Fruit fly (Drosophila melanogaster) whole organism, adult: Measurements from ENCODE around the gene CG31365.

Source experiments
- CG11617 ChIP-seq: fragments of 200-800 bp; sonication (Bioruptor generic); optimal IDR thresholded peaks from 2 replicates; lab custom pipeline; 2017; ENCODE audit warnings: mild to moderate bottlenecking, missing biosample characterization, missing genetic modification reagents, missing genetic modification characterization
- CG12768 ChIP-seq: fragments of 200-800 bp; sonication (Bioruptor generic); optimal IDR thresholded peaks from 2 replicates; lab custom pipeline; 2017; ENCODE audit warnings: missing biosample characterization, missing genetic modification characterization, mild to moderate bottlenecking, moderate library complexity, missing genetic modification reagents
- CG14711 ChIP-seq: fragments of 200-800 bp; sonication (Bioruptor generic); optimal IDR thresholded peaks from 2 replicates; lab custom pipeline; 2018; ENCODE audit warnings: missing biosample characterization, mild to moderate bottlenecking, missing genetic modification characterization, moderate library complexity
- CG33017 ChIP-seq: fragments of 200-800 bp; sonication (Bioruptor generic); optimal IDR thresholded peaks from 2 replicates; lab custom pipeline; 2018; ENCODE audit warnings: missing biosample characterization, mild to moderate bottlenecking, missing genetic modification characterization, moderate library complexity
- CG5204 ChIP-seq: fragments of 200-800 bp; sonication (Bioruptor generic); optimal IDR thresholded peaks from 2 replicates; lab custom pipeline; 2016; ENCODE audit warnings: missing biosample characterization, missing genetic modification characterization
- CG7045 ChIP-seq: fragments of 200-800 bp; sonication (Bioruptor generic); optimal IDR thresholded peaks from 2 replicates; lab custom pipeline; 2017; ENCODE audit warnings: missing biosample characterization, mild to moderate bottlenecking, missing genetic modification characterization
- CG7101 ChIP-seq: fragments of 200-800 bp; sonication (Bioruptor generic); optimal IDR thresholded peaks from 2 replicates; lab custom pipeline; 2018; ENCODE audit warnings: missing biosample characterization, mild to moderate bottlenecking, missing genetic modification characterization, moderate library complexity
- Clk ChIP-seq: fragments of 200-800 bp; sonication (Bioruptor generic); optimal IDR thresholded peaks from 2 replicates; lab custom pipeline; 2017; ENCODE audit warnings: missing biosample characterization, missing genetic modification characterization
- Crg-1 ChIP-seq: fragments of 200-800 bp; sonication (Bioruptor generic); optimal IDR thresholded peaks from 2 replicates; lab custom pipeline; 2016; ENCODE audit warnings: missing biosample characterization, missing genetic modification characterization
- Hr96 ChIP-seq: fragments of 200-800 bp; sonication (Bioruptor generic); optimal IDR thresholded peaks from 2 replicates; lab custom pipeline; 2016; ENCODE audit warnings: missing biosample characterization, missing genetic modification characterization
- Mnt ChIP-seq: fragments of 200-800 bp; sonication (Bioruptor generic); optimal IDR thresholded peaks from 2 replicates; lab custom pipeline; 2016; ENCODE audit warnings: missing biosample characterization, mild to moderate bottlenecking, missing genetic modification characterization
- bab1 ChIP-seq: fragments of 200-800 bp; sonication (Bioruptor generic); optimal IDR thresholded peaks from 3 replicates; lab custom pipeline; 2019; ENCODE audit warnings: missing biosample characterization, mild to moderate bottlenecking, missing genetic modification characterization, moderate library complexity
- cnc ChIP-seq, 2 experiments: fragments of >200 bp; optimal IDR thresholded peaks; 2 replicates each; lab custom pipeline; 2017
- kay ChIP-seq: fragments of 200-800 bp; sonication (Bioruptor generic); peaks from one replicate; lab custom pipeline; 2016; ENCODE audit warnings: missing biosample characterization, missing genetic modification characterization, borderline replicate concordance
- ovo ChIP-seq: fragments of 200-800 bp; sonication (Bioruptor generic); optimal IDR thresholded peaks from 2 replicates; lab custom pipeline; 2016; ENCODE audit warnings: missing biosample characterization, missing genetic modification characterization
- pad ChIP-seq: fragments of 200-800 bp; sonication (Bioruptor generic); optimal IDR thresholded peaks from 3 replicates; lab custom pipeline; 2017; ENCODE audit warnings: missing biosample characterization, missing genetic modification characterization, mild to moderate bottlenecking, moderate library complexity, missing genetic modification reagents
- tj ChIP-seq: fragments of 200-800 bp; sonication (Bioruptor generic); optimal IDR thresholded peaks from 3 replicates; lab custom pipeline; 2017; ENCODE audit warnings: missing biosample characterization, mild to moderate bottlenecking, missing genetic modification characterization, moderate library complexity
- toe ChIP-seq: fragments of 200-800 bp; sonication (Bioruptor generic); optimal IDR thresholded peaks from 2 replicates; lab custom pipeline; 2016; ENCODE audit warnings: missing biosample characterization, missing genetic modification characterization

The CG31365 gene

DNA sequence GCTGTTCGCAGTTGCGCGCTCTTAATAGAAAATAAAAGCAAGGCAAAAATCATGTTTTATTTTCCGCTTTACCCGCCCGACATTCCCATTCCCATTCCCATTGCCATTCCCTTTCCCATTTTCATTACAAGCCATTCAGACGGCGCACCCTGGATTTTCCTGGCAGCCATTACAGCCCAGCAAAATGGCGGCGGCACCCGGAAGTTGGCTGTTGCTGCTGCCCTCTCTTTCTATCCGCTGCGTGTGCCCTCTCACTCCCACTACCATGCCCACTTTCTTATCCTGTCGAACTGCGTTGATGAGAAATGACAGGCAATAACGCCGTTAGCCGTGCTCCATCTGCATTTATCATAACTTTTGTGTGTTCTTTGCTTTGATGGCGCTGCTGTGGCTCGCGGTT is 38.0 kb downstream of the CG31365 start:
- TF ChIP-seq CG33017 (tag; lab: Kevin White, UChicago) (no peak), ovo (GFP tag; lab: Kevin White, UChicago) (no peak)

DNA sequence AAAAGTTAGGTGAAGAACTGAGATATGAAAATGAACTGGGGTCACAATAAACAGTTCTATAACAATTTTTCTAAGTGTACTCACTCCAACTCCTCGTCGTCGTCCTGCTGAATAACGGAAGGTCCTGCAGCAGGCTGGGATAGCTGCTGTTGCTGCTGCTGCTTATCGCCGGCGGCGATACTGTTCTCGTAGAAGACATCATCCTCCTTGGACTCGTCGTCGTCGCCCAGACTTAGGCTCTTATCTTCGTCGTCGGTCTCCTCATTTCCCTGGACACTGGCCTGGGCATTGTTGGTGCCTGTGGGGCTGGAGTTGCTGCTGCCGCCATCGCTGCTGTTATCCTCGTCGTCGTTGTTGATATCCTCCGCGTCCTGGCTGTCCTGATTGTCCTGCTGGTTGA is 45.0 kb downstream of the CG31365 start:
- no peak for TF ChIP-seq Crg-1 (GFP tag; lab: Kevin White, UChicago)
- TF ChIP-seq CG7045 (GFP tag; lab: Kevin White, UChicago), result no peak
- TF ChIP-seq toe, result no peak
- TF ChIP-seq CG5204 (GFP tag; lab: Kevin White, UChicago), result no peak
- no peak for TF ChIP-seq CG33017 (tag; lab: Kevin White, UChicago)
- TF ChIP-seq cnc (optimal IDR thresholded peaks at IDR 0.05; lab: Kevin White, UChicago), result no peak
- no peak for TF ChIP-seq CG12768 (GFP tag; lab: Kevin White, UChicago)
- TF ChIP-seq CG11617 (GFP tag; lab: Kevin White, UChicago), result no peak
- TF ChIP-seq kay (GFP tag; lab: Kevin White, UChicago), result no peak
- no peak for TF ChIP-seq bab1 (GFP tag; lab: Kevin White, UChicago)

DNA sequence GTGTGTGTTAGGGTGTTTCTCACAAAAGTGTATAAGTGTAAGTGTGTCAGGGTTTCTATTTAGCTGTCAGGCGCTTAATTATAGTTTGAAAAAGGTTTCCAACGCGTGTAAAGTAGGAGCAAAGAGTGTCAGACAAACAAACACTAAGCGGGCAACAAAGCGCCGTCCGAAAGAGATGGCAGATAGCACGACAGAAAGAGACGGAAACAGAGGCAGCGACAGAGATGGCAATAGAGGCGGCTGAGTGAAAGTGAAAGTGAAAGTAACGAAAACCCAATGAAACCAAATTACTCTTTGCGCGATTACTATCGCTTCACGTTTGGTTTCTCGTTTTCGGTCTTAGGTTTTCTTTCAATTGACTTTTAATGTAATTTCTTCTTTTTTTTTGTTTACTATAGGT is 51.7 kb downstream of the CG31365 start:
- TF ChIP-seq Hr96 (GFP tag; lab: Kevin White, UChicago), result no peak
- TF ChIP-seq CG11617 (GFP tag; lab: Kevin White, UChicago), result no peak
- TF ChIP-seq CG7101 (tag; lab: Kevin White, UChicago), result no peak
- no peak for TF ChIP-seq kay (GFP tag; lab: Kevin White, UChicago)
- TF ChIP-seq CG12768 (GFP tag; lab: Kevin White, UChicago), result no peak
- no peak for TF ChIP-seq Clk (GFP tag; lab: Kevin White, UChicago)
- no peak for TF ChIP-seq pad (GFP tag; lab: Kevin White, UChicago)
- TF ChIP-seq CG33017 (tag; lab: Kevin White, UChicago), result no peak
- TF ChIP-seq bab1 (GFP tag; lab: Kevin White, UChicago), result no peak
- TF ChIP-seq toe, result no peak
- TF ChIP-seq Crg-1 (GFP tag; lab: Kevin White, UChicago), result no peak
- TF ChIP-seq Mnt (GFP tag; lab: Kevin White, UChicago), result no peak
- no peak for TF ChIP-seq tj (GFP tag; lab: Kevin White, UChicago)
- TF ChIP-seq CG14711 (tag; lab: Kevin White, UChicago), result no peak
- TF ChIP-seq CG7045 (GFP tag; lab: Kevin White, UChicago), result no peak
